Fruit fly (Drosophila melanogaster): ENCODE data around the gene CG45012.

DNA sequence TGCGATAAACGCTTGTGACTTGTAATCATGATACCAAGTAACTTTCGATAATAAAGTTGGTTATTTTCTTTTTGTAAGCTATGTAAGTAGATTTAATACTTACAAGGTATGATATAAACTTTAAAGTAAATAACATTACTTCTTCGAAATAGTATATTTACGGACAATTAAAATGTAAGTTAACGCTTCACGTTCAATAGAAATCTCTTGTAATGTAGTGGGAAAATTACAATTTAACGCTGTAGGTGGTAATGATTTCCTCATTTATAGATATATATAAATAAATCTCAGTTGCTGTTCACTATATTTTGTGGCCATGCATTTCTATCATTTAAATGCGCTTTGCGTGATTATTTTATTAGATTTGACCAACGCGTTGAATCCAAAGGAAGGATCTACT, 3.0 kb downstream of the CG45012 start, which contains the start of gene Sfp33A2:
- TF ChIP-seq gce (GFP tag; IDR thresholded peaks at IDR 0.05): no peak
- TF ChIP-seq cwo (GFP tag; optimal IDR thresholded peaks at IDR 0.05): no peak
- TF ChIP-seq lola (GFP tag; optimal IDR thresholded peaks at IDR 0.05): no peak
- TF ChIP-seq Dip3 (GFP tag; optimal IDR thresholded peaks at IDR 0.05): no peak
- TF ChIP-seq ssp (GFP tag; IDR thresholded peaks at IDR 0.05): no peak
- no peak for TF ChIP-seq dimm (GFP tag; IDR thresholded peaks at IDR 0.05)
- no peak for TF ChIP-seq CG10543 (GFP tag; optimal IDR thresholded peaks at IDR 0.05)
- TF ChIP-seq dysf (GFP tag; IDR thresholded peaks at IDR 0.05): no peak
- TF ChIP-seq disco-r (GFP tag; optimal IDR thresholded peaks at IDR 0.05): no peak
- TF ChIP-seq caup (GFP tag; optimal IDR thresholded peaks at IDR 0.05; ENCODE audit: severe bottlenecking): no peak
- no peak for TF ChIP-seq CG7928 (GFP tag; optimal IDR thresholded peaks at IDR 0.05)
- no peak for TF ChIP-seq CG5180 (GFP tag; optimal IDR thresholded peaks at IDR 0.05)
- no peak for TF ChIP-seq CG17829 (tag; optimal IDR thresholded peaks at IDR 0.05)

All from whole organism, embryonic.